Worm (Caenorhabditis elegans): ENCODE results near the gene F35H8.12.

F35H8.12 gene

ce11 chrII:9591071-9591470 lies 39.4 kb downstream of the F35H8.12 start, which contains the start of the genes E02H1.1 and tag-124 (continued):
- TF ChIP-seq unc-86 (tag; optimal IDR thresholded peaks at IDR 0.05): peak; percentile 81
- peak; percentile 96 for TF ChIP-seq dsc-1 (tag; optimal IDR thresholded peaks at IDR 0.05)
- TF ChIP-seq nhr-85 (tag): peak; percentile 97
- TF ChIP-seq dpl-1 (GFP tag; optimal IDR thresholded peaks at IDR 0.05): peak; percentile 65 to 77 (median 73)
- TF ChIP-seq fkh-8 (tag; optimal IDR thresholded peaks at IDR 0.05): peak; percentile 84
- TF ChIP-seq hlh-17 (GFP tag; optimal IDR thresholded peaks at IDR 0.05; ENCODE audit: borderline replicate concordance): no peak
- TF ChIP-seq xbp-1 (tag; optimal IDR thresholded peaks at IDR 0.05): peak; percentile 92
- TF ChIP-seq nhr-84 (tag; optimal IDR thresholded peaks at IDR 0.05): no peak
- TF ChIP-seq C34B4.2 (tag; optimal IDR thresholded peaks at IDR 0.05): peak; percentile 37
- peak; percentile 38 for TF ChIP-seq snpc-4 (tag; optimal IDR thresholded peaks at IDR 0.05)
- TF ChIP-seq pqm-1 (tag; optimal IDR thresholded peaks at IDR 0.05): no peak
- TF ChIP-seq skn-1 (tag; optimal IDR thresholded peaks at IDR 0.05): peak; percentile 62
- TF ChIP-seq lin-35 (GFP tag; optimal IDR thresholded peaks at IDR 0.05): peak; percentile 73 to 76
- peak; percentile 96 for TF ChIP-seq fkh-4 (tag; optimal IDR thresholded peaks at IDR 0.05; ENCODE audit: borderline replicate concordance)
- no peak for TF ChIP-seq nhr-237 (tag; optimal IDR thresholded peaks at IDR 0.05)
- TF ChIP-seq nhr-28 (tag; optimal IDR thresholded peaks at IDR 0.05): no peak
- TF ChIP-seq aha-1 (tag; optimal IDR thresholded peaks at IDR 0.05): no peak
- TF ChIP-seq mab-9 (GFP tag; IDR thresholded peaks at IDR 0.05): peak; percentile 79
- peak; percentile 80 for TF ChIP-seq unc-98 (GFP tag; IDR thresholded peaks at IDR 0.05)
- TF ChIP-seq alr-1 (tag; optimal IDR thresholded peaks at IDR 0.05; ENCODE audit: borderline replicate concordance): no peak
- peak; percentile 65 for TF ChIP-seq ceh-63 (GFP tag; optimal IDR thresholded peaks at IDR 0.05)
- TF ChIP-seq nhr-90 (tag; optimal IDR thresholded peaks at IDR 0.05; ENCODE audit: poor library complexity): peak; percentile 94
- TF ChIP-seq zip-4 (GFP tag; optimal IDR thresholded peaks at IDR 0.05): peak; percentile 62
- TF ChIP-seq unc-62 (GFP tag; optimal IDR thresholded peaks at IDR 0.05): no peak
- TF ChIP-seq ztf-11 (tag; optimal IDR thresholded peaks at IDR 0.05): peak in 1 of 2 experiments; percentile 97
- TF ChIP-seq lin-14 (GFP tag; optimal IDR thresholded peaks at IDR 0.05): peak; percentile 86
- peak; percentile 56 for TF ChIP-seq unc-130 (tag; optimal IDR thresholded peaks at IDR 0.05)
- TF ChIP-seq zag-1 (tag; optimal IDR thresholded peaks at IDR 0.05): no peak
- TF ChIP-seq lin-39 (tag; optimal IDR thresholded peaks at IDR 0.05): peak; percentile 62
- peak; percentile 98 for TF ChIP-seq lir-3 (tag; optimal IDR thresholded peaks at IDR 0.05; ENCODE audit: poor library complexity)
- TF ChIP-seq isw-1 (GFP tag; IDR thresholded peaks at IDR 0.05): peak; percentile 77
- TF ChIP-seq egl-13 (tag; optimal IDR thresholded peaks at IDR 0.05): peak; percentile 97
- peak; percentile 16 for TF ChIP-seq lin-13 (GFP tag; optimal IDR thresholded peaks at IDR 0.05)
- TF ChIP-seq Y116A8C.19 (tag; optimal IDR thresholded peaks at IDR 0.05; ENCODE audit: borderline replicate concordance): peak; percentile 93

- no peak for TF ChIP-seq vab-15 (tag; optimal IDR thresholded peaks at IDR 0.05)
- TF ChIP-seq sox-4 (tag; optimal IDR thresholded peaks at IDR 0.05): no peak
- no peak for TF ChIP-seq unc-62 (GFP tag; optimal IDR thresholded peaks at IDR 0.05)
- no peak for TF ChIP-seq lir-3 (tag; optimal IDR thresholded peaks at IDR 0.05; ENCODE audit: poor library complexity)
- TF ChIP-seq pqm-1 (tag; optimal IDR thresholded peaks at IDR 0.05): no peak
- no peak for TF ChIP-seq ceh-8 (GFP tag; optimal IDR thresholded peaks at IDR 0.05)
- TF ChIP-seq nhr-84 (tag; optimal IDR thresholded peaks at IDR 0.05): no peak
- no peak for TF ChIP-seq mef-2 (tag; optimal IDR thresholded peaks at IDR 0.05)
- TF ChIP-seq aha-1 (tag; optimal IDR thresholded peaks at IDR 0.05): no peak
- no peak for TF ChIP-seq mep-1 (tag; optimal IDR thresholded peaks at IDR 0.05)
- TF ChIP-seq blmp-1 (tag; optimal IDR thresholded peaks at IDR 0.05): no peak
Measured at ce11 chrII:9592737-9593136, 41.1 kb downstream of the F35H8.12 start, which contains the start of gene parp-2. Gene parp-2, plus strand, starts transcription at chrII:9593037.

- TF ChIP-seq sox-4 (tag; optimal IDR thresholded peaks at IDR 0.05): no peak
- TF ChIP-seq swsn-7 (tag; optimal IDR thresholded peaks at IDR 0.05): no peak
- no peak for TF ChIP-seq unc-130 (tag; optimal IDR thresholded peaks at IDR 0.05)
- TF ChIP-seq elt-2 (tag; optimal IDR thresholded peaks at IDR 0.05): no peak
- no peak for TF ChIP-seq nhr-19 (GFP tag; conservative IDR thresholded peaks at IDR 0.05)
- TF ChIP-seq nhr-90 (tag; optimal IDR thresholded peaks at IDR 0.05; ENCODE audit: poor library complexity): no peak
- TF ChIP-seq hlh-4 (tag; optimal IDR thresholded peaks at IDR 0.05): no peak
- TF ChIP-seq nhr-77 (tag; optimal IDR thresholded peaks at IDR 0.05): no peak
- TF ChIP-seq fkh-8 (tag; optimal IDR thresholded peaks at IDR 0.05): no peak
- no peak for TF ChIP-seq dpl-1 (GFP tag; optimal IDR thresholded peaks at IDR 0.05)
- no peak for TF ChIP-seq unc-86 (tag; optimal IDR thresholded peaks at IDR 0.05)
- no peak for TF ChIP-seq lin-14 (GFP tag; optimal IDR thresholded peaks at IDR 0.05)
- TF ChIP-seq efl-1 (optimal IDR thresholded peaks at IDR 0.05): no peak
- no peak for TF ChIP-seq efl-1 (GFP tag; optimal IDR thresholded peaks at IDR 0.05 in 1 of 2)
- no peak for TF ChIP-seq C34B4.2 (tag; optimal IDR thresholded peaks at IDR 0.05)
- TF ChIP-seq ceh-90 (tag; optimal IDR thresholded peaks at IDR 0.05): no peak
- TF ChIP-seq xbp-1 (tag; optimal IDR thresholded peaks at IDR 0.05): no peak
- no peak for TF ChIP-seq nhr-11 (tag; optimal IDR thresholded peaks at IDR 0.05)
Measured at ce11 chrII:9594924-9595323, 43.3 kb downstream of the F35H8.12 start, which contains the start of gene E02H1.5. Gene E02H1.5, plus strand, starts transcription at chrII:9595224.

Data from whole organism, L1 larva.